Worm (Caenorhabditis elegans) whole organism, L2 larva: ENCODE measurements around the gene nnt-1.

Experiments used
- F13H6.1 ChIP-seq: sonication (generic microtip); optimal IDR thresholded peaks from 2 replicates; lab custom pipeline; 2016; ENCODE audit warnings: missing genetic modification characterization, missing compliant biosample characterization
- fos-1 ChIP-seq: fragments of 150-350 bp; optimal IDR thresholded peaks from 2 replicates; lab custom pipeline; 2014; ENCODE audit warnings: missing biosample characterization, missing genetic modification characterization
- lin-13 ChIP-seq: fragments of 150-350 bp; optimal IDR thresholded peaks from 2 replicates; lab custom pipeline; 2014; ENCODE audit warnings: missing biosample characterization, missing genetic modification reagents, missing genetic modification characterization
- nhr-11 ChIP-seq: fragments of 150-350 bp; optimal IDR thresholded peaks from 2 replicates; lab custom pipeline; 2014; ENCODE audit warnings: missing biosample characterization, missing genetic modification characterization
- nhr-237 ChIP-seq: fragments of 150-350 bp; optimal IDR thresholded peaks from 2 replicates; lab custom pipeline; 2014; ENCODE audit warnings: missing biosample characterization, missing genetic modification characterization
- skn-1 ChIP-seq: sonication (generic microtip); optimal IDR thresholded peaks from 2 replicates; lab custom pipeline; 2017; ENCODE audit warnings: missing biosample characterization, missing genetic modification characterization
- zag-1 ChIP-seq: fragments of 150-350 bp; optimal IDR thresholded peaks from 2 replicates; lab custom pipeline; 2014; ENCODE audit warnings: missing biosample characterization, missing genetic modification characterization
- ztf-11 ChIP-seq: sonication (generic microtip); optimal IDR thresholded peaks from 2 replicates; lab custom pipeline; 2017; ENCODE audit warnings: missing biosample characterization, missing genetic modification characterization

- TF ChIP-seq ztf-11 (tag; lab: Kevin White, UChicago) (no peak), zag-1 (no peak), F13H6.1 (tag; lab: Kevin White, UChicago) (peak; percentile 64), nhr-11 (no peak), lin-13 (GFP tag; lab: Kevin White, UChicago) (peak; percentile 27), nhr-237 (tag; lab: Kevin White, UChicago) (no peak), skn-1 (tag; lab: Kevin White, UChicago) (no peak), fos-1 (tag; lab: Kevin White, UChicago) (no peak)
Measured at ce11 chrX:6097551-6097950, 24.6 kb upstream of the nnt-1 start, which contains the start of gene C15H9.4.
